Worm (Caenorhabditis elegans): ENCODE measurements around the gene kup-1.

DNA sequence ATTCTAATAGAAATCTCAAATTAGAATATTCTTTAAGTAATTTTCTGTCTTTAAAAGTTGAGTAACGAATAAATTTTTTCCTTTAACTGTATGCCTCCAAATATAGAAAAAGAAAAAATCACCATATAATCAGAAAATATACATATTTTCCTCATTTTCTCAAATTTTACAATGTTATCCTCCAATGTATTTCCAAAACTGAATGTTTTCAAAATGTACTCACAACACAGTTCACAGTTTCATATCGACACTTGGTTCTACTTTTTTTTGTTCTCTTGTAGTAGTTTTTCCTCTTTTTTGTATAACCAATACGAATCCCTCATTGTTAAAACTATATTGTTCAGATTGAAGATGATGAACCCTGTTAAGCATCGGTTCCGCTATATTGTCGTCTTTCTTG, 12.9 kb upstream of the kup-1 start, which contains the start of gene F10C2.7:
- TF ChIP-seq lir-3 (tag; optimal IDR thresholded peaks at IDR 0.05) (no peak), R02D3.7 (tag; optimal IDR thresholded peaks at IDR 0.05) (no peak)
